Worm (Caenorhabditis elegans): ENCODE measurements around the gene lact-6.

DNA sequence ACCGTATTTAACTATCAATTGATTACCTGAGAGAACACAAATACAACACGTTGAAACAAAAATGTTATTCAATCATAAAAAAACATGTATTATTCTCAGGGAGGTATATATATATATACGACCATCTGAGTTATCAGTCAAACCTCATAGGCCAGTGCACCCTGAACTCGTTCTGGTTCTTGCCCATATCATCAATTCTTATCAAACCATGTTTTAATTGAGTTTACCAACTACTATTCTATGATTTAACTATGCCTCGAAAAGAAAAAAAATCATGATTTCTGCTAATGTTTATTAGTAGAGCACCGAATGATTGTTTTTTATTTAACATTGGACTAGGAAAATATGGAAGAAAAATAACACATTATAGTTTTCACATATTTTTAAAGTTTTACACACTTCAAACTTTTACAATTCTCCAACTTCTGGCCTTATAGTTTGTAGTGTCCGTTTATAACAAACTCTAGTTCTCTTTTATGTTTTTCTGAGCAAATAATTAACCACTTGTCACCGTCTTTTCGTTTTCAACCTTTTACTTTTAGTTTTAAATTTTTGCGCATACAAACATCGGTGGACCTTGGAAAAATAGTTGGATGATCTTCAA lies 1.1 kb upstream of the lact-6 start:
- TF ChIP-seq nhr-76 (tag; optimal IDR thresholded peaks at IDR 0.05) (no peak), aly-2 (tag; optimal IDR thresholded peaks at IDR 0.05) (no peak), nhr-77 (tag; optimal IDR thresholded peaks at IDR 0.05) (no peak), unc-39 (tag; optimal IDR thresholded peaks at IDR 0.05) (no peak), unc-62 (GFP tag; optimal IDR thresholded peaks at IDR 0.05) (no peak), ztf-11 (tag; optimal IDR thresholded peaks at IDR 0.05) (no peak), egl-5 (tag; optimal IDR thresholded peaks at IDR 0.05) (no peak), fos-1 (tag; optimal IDR thresholded peaks at IDR 0.05) (no peak), nfya-1 (tag; optimal IDR thresholded peaks at IDR 0.05; ENCODE audit: insufficient read depth) (no peak), tbx-2 (tag; optimal IDR thresholded peaks at IDR 0.05) (no peak), elt-3 (tag; optimal IDR thresholded peaks at IDR 0.05) (no peak), skn-1 (tag; optimal IDR thresholded peaks at IDR 0.05) (no peak), nhr-11 (tag; optimal IDR thresholded peaks at IDR 0.05) (no peak)
